Worm (Caenorhabditis elegans) whole organism, L3 larva: ENCODE data around the gene cosa-1.

Experiments
- ceh-16 ChIP-seq: sonication (generic microtip); optimal IDR thresholded peaks from 2 replicates; lab custom pipeline; 2017; ENCODE audit warnings: missing biosample characterization, missing genetic modification characterization
- fos-1 ChIP-seq: fragments of 150-350 bp; optimal IDR thresholded peaks from 2 replicates; lab custom pipeline; 2014; ENCODE audit warnings: missing biosample characterization, missing genetic modification characterization
- mdl-1 ChIP-seq: fragments of 150-350 bp; optimal IDR thresholded peaks from 2 replicates; lab custom pipeline; 2014; ENCODE audit warnings: missing biosample characterization, missing genetic modification characterization
- nhr-77 ChIP-seq: fragments of 150-350 bp; optimal IDR thresholded peaks from 2 replicates; lab custom pipeline; 2014; ENCODE audit warnings: missing biosample characterization, missing genetic modification characterization
- pha-4 ChIP-seq: fragments of 150-350 bp; optimal IDR thresholded peaks from 2 replicates; lab custom pipeline; 2014; ENCODE audit warnings: missing biosample characterization, missing genetic modification reagents, missing genetic modification characterization
- snpc-4 ChIP-seq: fragments of 150-350 bp; optimal IDR thresholded peaks from 2 replicates; lab custom pipeline; 2014; ENCODE audit warnings: missing biosample characterization, missing genetic modification characterization
- ztf-4 ChIP-seq: fragments of 150-350 bp; optimal IDR thresholded peaks from 2 replicates; lab custom pipeline; 2014; ENCODE audit warnings: missing biosample characterization, missing genetic modification characterization

DNA sequence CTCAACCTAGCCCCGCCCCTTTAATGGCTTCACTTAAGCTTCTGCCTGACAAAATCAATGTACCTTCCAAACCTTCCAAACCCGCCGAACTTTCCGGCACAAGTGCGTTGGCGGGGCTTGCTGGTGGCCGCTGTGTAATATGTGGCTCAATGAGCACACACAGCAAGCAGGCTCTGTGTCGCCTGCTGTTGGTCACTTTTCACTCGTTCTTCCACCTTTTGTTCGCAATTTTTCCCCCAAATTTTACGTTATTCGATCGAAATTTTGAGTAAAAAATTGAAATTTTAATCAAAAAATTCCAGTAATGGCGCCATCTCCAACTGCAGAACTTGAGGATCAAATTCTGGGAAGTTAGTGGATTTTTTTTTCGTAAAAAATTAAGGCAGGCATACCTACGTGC is 25.3 kb upstream of the cosa-1 start, which contains the start of gene set-27:
- no peak for TF ChIP-seq pha-4 (tag; lab: Kevin White, UChicago)
- no peak for TF ChIP-seq ceh-16 (tag; lab: Kevin White, UChicago)
- no peak for TF ChIP-seq snpc-4 (tag; lab: Kevin White, UChicago)
- no peak for TF ChIP-seq fos-1 (tag; lab: Kevin White, UChicago)
- no peak for TF ChIP-seq mdl-1 (tag; lab: Kevin White, UChicago)
- TF ChIP-seq nhr-77 (tag; lab: Kevin White, UChicago) = no peak
- TF ChIP-seq ztf-4 (tag; lab: Kevin White, UChicago) = no peak
